Fruit fly (Drosophila melanogaster) whole organism, prepupa: ENCODE data around the gene Ucp4B.

ENCODE experiments used
- Blimp-1 ChIP-seq: fragments of 200-800 bp; sonication (Bioruptor generic); optimal IDR thresholded peaks from 3 replicates; lab custom pipeline; 2017; ENCODE audit warnings: missing biosample characterization, missing genetic modification characterization, mild to moderate bottlenecking, moderate library complexity, missing genetic modification reagents
- CG11294 ChIP-seq: fragments of 200-800 bp; sonication (Bioruptor generic); IDR thresholded peaks from 2 replicates; pipeline ENCODE4 v1.3.6; 2022; ENCODE audit warnings: missing biosample characterization, missing genetic modification characterization
- CG11762 ChIP-seq: fragments of 200-800 bp; sonication (Bioruptor generic); optimal IDR thresholded peaks from 3 replicates; lab custom pipeline; 2016; ENCODE audit warnings: missing biosample characterization, missing genetic modification characterization; ENCODE audit not compliant: insufficient read depth
- Eip75B ChIP-seq: fragments of 200-800 bp; sonication (Bioruptor generic); optimal IDR thresholded peaks from 3 replicates; lab custom pipeline; 2016; ENCODE audit warnings: missing biosample characterization, missing genetic modification characterization
- Hr39 ChIP-seq: fragments of 200-800 bp; sonication (Bioruptor generic); optimal IDR thresholded peaks from 2 replicates; lab custom pipeline; 2016; ENCODE audit warnings: missing biosample characterization, missing genetic modification characterization
- dac ChIP-seq: fragments of 200-800 bp; sonication (Bioruptor generic); optimal IDR thresholded peaks from 2 replicates; lab custom pipeline; 2017; ENCODE audit warnings: missing biosample characterization, mild to moderate bottlenecking, missing genetic modification characterization
- eg ChIP-seq: fragments of 200-800 bp; sonication (Bioruptor generic); IDR thresholded peaks from 3 replicates; pipeline ENCODE4 v1.3.6; 2022; ENCODE audit warnings: missing biosample characterization, missing genetic modification characterization
- net ChIP-seq: fragments of 200-800 bp; sonication (Bioruptor generic); optimal IDR thresholded peaks from 3 replicates; lab custom pipeline; 2016; ENCODE audit warnings: missing biosample characterization, missing genetic modification characterization
- topi ChIP-seq: fragments of 200-800 bp; sonication (Bioruptor generic); optimal IDR thresholded peaks from 3 replicates; lab custom pipeline; 2016; ENCODE audit warnings: missing biosample characterization, missing genetic modification characterization

DNA sequence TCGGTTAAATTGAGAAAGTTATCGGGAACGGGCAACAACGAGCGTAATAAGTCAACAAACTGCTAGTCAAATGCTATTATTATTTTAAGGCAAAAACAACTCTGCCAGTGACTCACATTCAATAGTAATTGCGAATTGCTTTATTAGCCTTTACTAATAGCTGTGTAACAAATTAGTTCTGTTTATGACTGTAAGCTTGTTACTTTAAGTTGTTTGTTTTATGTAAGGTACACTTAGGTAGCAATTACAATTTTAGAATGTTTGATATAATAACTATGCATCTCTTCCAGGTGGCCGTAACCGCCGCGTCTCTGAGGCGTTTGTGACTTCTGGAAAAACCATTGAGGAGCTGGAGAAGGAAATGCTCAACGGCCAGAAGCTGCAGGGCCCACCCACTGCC, 22.9 kb upstream of the Ucp4B start:
- no peak for TF ChIP-seq dac (GFP tag; lab: Kevin White, UChicago)
- no peak for TF ChIP-seq CG11762 (GFP tag; lab: Kevin White, UChicago)
- no peak for TF ChIP-seq topi (GFP tag; lab: Kevin White, UChicago)
- TF ChIP-seq Blimp-1: no peak
- no peak for TF ChIP-seq CG11294
- TF ChIP-seq eg (GFP tag; lab: Robert Waterston, UW): no peak
- no peak for TF ChIP-seq Hr39
- TF ChIP-seq Eip75B: no peak
- TF ChIP-seq net (GFP tag; lab: Kevin White, UChicago): no peak
